Fruit fly (Drosophila melanogaster) whole organism, embryonic: ENCODE data around the gene CG1801.

Experiments used
- B-H1 ChIP-seq: fragments of 200-800 bp; sonication (Bioruptor generic); IDR thresholded peaks from 3 replicates; pipeline ENCODE4 v1.3.6; 2022; ENCODE audit warnings: missing biosample characterization, missing genetic modification characterization
- B-H2 ChIP-seq: fragments of 200-800 bp; sonication (Bioruptor generic); optimal IDR thresholded peaks from 2 replicates; lab custom pipeline; 2018; ENCODE audit warnings: missing biosample characterization, mild to moderate bottlenecking, missing genetic modification characterization
- CG10366 ChIP-seq: fragments of 200-800 bp; sonication (Bioruptor generic); IDR thresholded peaks from 2 replicates; pipeline ENCODE4 v1.3.6; 2022; ENCODE audit warnings: missing biosample characterization, missing genetic modification characterization
- CG12299 ChIP-seq: fragments of 200-800 bp; sonication (Bioruptor generic); optimal IDR thresholded peaks from 2 replicates; lab custom pipeline; 2018; ENCODE audit warnings: missing biosample characterization, mild to moderate bottlenecking, missing genetic modification characterization
- CG12659 ChIP-seq: fragments of 200-800 bp; sonication (Bioruptor generic); optimal IDR thresholded peaks from 3 replicates; lab custom pipeline; 2017; ENCODE audit warnings: mild to moderate bottlenecking, missing biosample characterization, missing genetic modification reagents, missing genetic modification characterization
- CG14014 ChIP-seq: fragments of 200-800 bp; sonication (Bioruptor generic); IDR thresholded peaks from 2 replicates; pipeline ENCODE4 v1.3.6; 2022; ENCODE audit warnings: missing biosample characterization, missing genetic modification characterization
- CG14710 ChIP-seq: fragments of 200-800 bp; sonication (Bioruptor generic); optimal IDR thresholded peaks from 3 replicates; lab custom pipeline; 2019; ENCODE audit warnings: missing biosample characterization, mild to moderate bottlenecking, missing genetic modification characterization, moderate library complexity
- CG1647 ChIP-seq: fragments of 200-800 bp; sonication (Bioruptor generic); optimal IDR thresholded peaks from 3 replicates; lab custom pipeline; 2016; ENCODE audit warnings: missing biosample characterization, missing genetic modification characterization
- CG17328 ChIP-seq: fragments of 200-800 bp; sonication (Bioruptor generic); IDR thresholded peaks from 2 replicates; pipeline ENCODE4 v1.3.6; 2022; ENCODE audit warnings: missing biosample characterization, missing genetic modification characterization
- CG17361 ChIP-seq: fragments of 200-800 bp; sonication (Bioruptor generic); IDR thresholded peaks from 3 replicates; pipeline ENCODE4 v1.3.6; 2022; ENCODE audit warnings: missing biosample characterization, missing genetic modification characterization
- CG18262 ChIP-seq: fragments of 200-800 bp; optimal IDR thresholded peaks from 3 replicates; lab custom pipeline; 2019; ENCODE audit warnings: missing biosample characterization, mild to moderate bottlenecking, missing genetic modification characterization, moderate library complexity
- CG2202 ChIP-seq: fragments of 200-800 bp; sonication (Bioruptor generic); optimal IDR thresholded peaks from 2 replicates; lab custom pipeline; 2018; ENCODE audit warnings: missing biosample characterization, mild to moderate bottlenecking, missing genetic modification characterization
- CG31441 ChIP-seq: fragments of 200-800 bp; sonication (Bioruptor generic); IDR thresholded peaks from 2 replicates; pipeline ENCODE4 v1.3.6; 2022; ENCODE audit warnings: missing biosample characterization, missing genetic modification characterization
- CG3407 ChIP-seq: fragments of 200-800 bp; sonication (Bioruptor generic); optimal IDR thresholded peaks from 2 replicates; lab custom pipeline; 2018; ENCODE audit warnings: missing biosample characterization, mild to moderate bottlenecking, missing genetic modification characterization
- CG4282 ChIP-seq: fragments of 200-800 bp; sonication (Bioruptor generic); optimal IDR thresholded peaks from 2 replicates; lab custom pipeline; 2016; ENCODE audit warnings: missing biosample characterization, missing genetic modification characterization
- CG4328 ChIP-seq: fragments of 200-800 bp; sonication (Bioruptor generic); optimal IDR thresholded peaks from 3 replicates; lab custom pipeline; 2017; ENCODE audit warnings: missing biosample characterization, missing genetic modification reagents, missing genetic modification characterization
- CG4820 ChIP-seq: fragments of 200-800 bp; sonication (Bioruptor generic); optimal IDR thresholded peaks from 3 replicates; lab custom pipeline; 2016; ENCODE audit warnings: missing biosample characterization, missing genetic modification characterization
- CG7839 ChIP-seq: fragments of 200-800 bp; sonication (Bioruptor generic); optimal IDR thresholded peaks from 3 replicates; lab custom pipeline; 2018; ENCODE audit warnings: missing biosample characterization, mild to moderate bottlenecking, missing genetic modification characterization, moderate library complexity
- CG9727 ChIP-seq: fragments of 200-800 bp; sonication (Bioruptor generic); optimal IDR thresholded peaks from 3 replicates; lab custom pipeline; 2017; ENCODE audit warnings: missing biosample characterization, mild to moderate bottlenecking, missing genetic modification characterization
- CG9797 ChIP-seq: fragments of 200-800 bp; sonication (Bioruptor generic); optimal IDR thresholded peaks from 3 replicates; lab custom pipeline; 2018; ENCODE audit warnings: missing biosample characterization, mild to moderate bottlenecking, missing genetic modification characterization
- CG9817 ChIP-seq: fragments of 200-800 bp; sonication (Bioruptor generic); optimal IDR thresholded peaks from 2 replicates; lab custom pipeline; 2018; ENCODE audit warnings: missing biosample characterization, mild to moderate bottlenecking, missing genetic modification characterization, moderate library complexity
- D ChIP-seq, 2 experiments: fragments of 200-800 bp in 1 of 2; fragments of >200 bp in 1 of 2; sonication (Bioruptor generic) in 1 of 2; optimal IDR thresholded peaks; 2 replicates in 1 of 2; 3 replicates in 1 of 2; lab custom pipeline; 2017; ENCODE audit warnings: mild to moderate bottlenecking in 1 of 2, missing biosample characterization in 1 of 2, missing genetic modification characterization in 1 of 2, missing genetic modification reagents in 1 of 2
- E2f1 ChIP-seq: fragments of 200-800 bp; sonication (Bioruptor generic); IDR thresholded peaks from 2 replicates; pipeline ENCODE4 v1.3.6; 2022; ENCODE audit warnings: missing biosample characterization, missing genetic modification characterization
- Fer1 ChIP-seq: fragments of 200-800 bp; sonication (Bioruptor generic); optimal IDR thresholded peaks from 2 replicates; lab custom pipeline; 2017; ENCODE audit warnings: missing biosample characterization, mild to moderate bottlenecking, missing genetic modification characterization
- Fer3 ChIP-seq: fragments of 200-800 bp; sonication (Bioruptor generic); optimal IDR thresholded peaks from 2 replicates; lab custom pipeline; 2018; ENCODE audit warnings: missing biosample characterization, mild to moderate bottlenecking, missing genetic modification characterization, moderate library complexity
- Gug ChIP-seq: fragments of 200-800 bp; sonication (Bioruptor generic); IDR thresholded peaks from 4 replicates; pipeline ENCODE4 v1.3.6; 2022; ENCODE audit warnings: missing biosample characterization, missing genetic modification characterization
- Hey ChIP-seq: fragments of 200-800 bp; sonication (Bioruptor generic); optimal IDR thresholded peaks from 3 replicates; lab custom pipeline; 2018; ENCODE audit warnings: missing biosample characterization, mild to moderate bottlenecking, missing genetic modification characterization
- HmgZ ChIP-seq: fragments of 200-800 bp; sonication (Bioruptor generic); optimal IDR thresholded peaks from 2 replicates; lab custom pipeline; 2018; ENCODE audit warnings: missing biosample characterization, mild to moderate bottlenecking, missing genetic modification characterization
- Hmx ChIP-seq: fragments of 200-800 bp; sonication (Bioruptor generic); optimal IDR thresholded peaks from 2 replicates; lab custom pipeline; 2016; ENCODE audit warnings: missing biosample characterization, missing genetic modification characterization
- Hr78 ChIP-seq, 2 experiments: fragments of 200-800 bp in 1 of 2; fragments of >200 bp in 1 of 2; sonication (Bioruptor generic) in 1 of 2; optimal IDR thresholded peaks; 2 replicates each; lab custom pipeline; 2017 to 2019; ENCODE audit warnings: missing biosample characterization in 2 of 2, missing genetic modification characterization in 2 of 2, mild to moderate bottlenecking in 1 of 2, moderate library complexity in 1 of 2
- Lpt ChIP-seq: fragments of >200 bp; optimal IDR thresholded peaks from 2 replicates; lab custom pipeline; 2018; ENCODE audit warnings: missing biosample characterization, missing genetic modification characterization
- Ravus ChIP-seq: fragments of 200-800 bp; sonication (Bioruptor generic); IDR thresholded peaks from 2 replicates; pipeline ENCODE4 v1.3.6; 2022; ENCODE audit warnings: missing biosample characterization, missing genetic modification characterization
- ab ChIP-seq: fragments of 200-800 bp; sonication (Bioruptor generic); optimal IDR thresholded peaks from 2 replicates; lab custom pipeline; 2016; ENCODE audit warnings: missing biosample characterization, missing genetic modification characterization
- al ChIP-seq: fragments of 200-800 bp; sonication (Bioruptor generic); IDR thresholded peaks from 2 replicates; pipeline ENCODE4 v1.3.6; 2022; ENCODE audit warnings: missing biosample characterization, missing genetic modification characterization
- chif ChIP-seq, 2 experiments: fragments of 200-800 bp; sonication (Bioruptor generic); optimal IDR thresholded peaks; 3 replicates each; lab custom pipeline; 2016; ENCODE audit warnings: missing biosample characterization in 2 of 2, missing genetic modification characterization in 2 of 2
- fd3F ChIP-seq: fragments of 200-800 bp; sonication (Bioruptor generic); optimal IDR thresholded peaks from 2 replicates; lab custom pipeline; 2018; ENCODE audit warnings: missing biosample characterization, mild to moderate bottlenecking, missing genetic modification characterization, moderate library complexity
- fru ChIP-seq: fragments of >200 bp; optimal IDR thresholded peaks from 2 replicates; lab custom pipeline; 2017
- fu2 ChIP-seq: fragments of 200-800 bp; sonication (Bioruptor generic); optimal IDR thresholded peaks from 2 replicates; lab custom pipeline; 2016; ENCODE audit warnings: missing biosample characterization, missing genetic modification characterization
- ken ChIP-seq: fragments of 200-800 bp; sonication (Bioruptor generic); IDR thresholded peaks from 3 replicates; pipeline ENCODE4 v1.3.6; 2022; ENCODE audit warnings: missing biosample characterization, missing genetic modification characterization
- lilli ChIP-seq: fragments of 200-800 bp; sonication (Bioruptor generic); optimal IDR thresholded peaks from 3 replicates; lab custom pipeline; 2016; ENCODE audit warnings: missing biosample characterization, missing genetic modification characterization
- nerfin-1 ChIP-seq: fragments of 200-800 bp; sonication (Bioruptor generic); optimal IDR thresholded peaks from 3 replicates; lab custom pipeline; 2019; ENCODE audit warnings: missing biosample characterization, mild to moderate bottlenecking, missing genetic modification characterization, moderate library complexity
- odd ChIP-seq: fragments of 200-800 bp; sonication (Bioruptor generic); optimal IDR thresholded peaks from 2 replicates; lab custom pipeline; 2017; ENCODE audit warnings: missing biosample characterization, mild to moderate bottlenecking, missing genetic modification characterization
- otp ChIP-seq: fragments of 200-800 bp; sonication (Bioruptor generic); IDR thresholded peaks from 3 replicates; pipeline ENCODE4, ENCODE4 v1.3.6; 2022; ENCODE audit warnings: missing biosample characterization, missing genetic modification characterization
- p53 ChIP-seq: fragments of 200-800 bp; sonication (Bioruptor generic); optimal IDR thresholded peaks from 2 replicates; lab custom pipeline; 2016; ENCODE audit warnings: missing biosample characterization, missing genetic modification characterization
- pfk ChIP-seq: fragments of 200-800 bp; sonication (Bioruptor generic); optimal IDR thresholded peaks from 2 replicates; lab custom pipeline; 2018; ENCODE audit warnings: missing biosample characterization, mild to moderate bottlenecking, missing genetic modification characterization, moderate library complexity
- ssp ChIP-seq: fragments of 200-800 bp; sonication (Bioruptor generic); IDR thresholded peaks from 2 replicates; pipeline ENCODE4 v1.3.6; 2022; ENCODE audit warnings: missing biosample characterization, missing genetic modification characterization
- stc ChIP-seq: fragments of 200-800 bp; sonication (Bioruptor generic); IDR thresholded peaks from 2 replicates; pipeline ENCODE4 v1.3.6; 2022; ENCODE audit warnings: missing biosample characterization, missing genetic modification characterization
- tll ChIP-seq, 2 experiments: fragments of 200-800 bp in 1 of 2; fragments of >200 bp in 1 of 2; sonication (Bioruptor generic) in 1 of 2; optimal IDR thresholded peaks; 2 replicates each; lab custom pipeline; 2017 to 2019; ENCODE audit warnings: missing biosample characterization in 2 of 2, missing genetic modification characterization in 2 of 2, mild to moderate bottlenecking in 1 of 2, moderate library complexity in 1 of 2
- toy ChIP-seq: fragments of 200-800 bp; sonication (Bioruptor generic); IDR thresholded peaks from 2 replicates; pipeline ENCODE4 v1.3.6; 2022; ENCODE audit warnings: missing biosample characterization, missing genetic modification characterization
- zf30C ChIP-seq: fragments of 200-800 bp; sonication (Bioruptor generic); optimal IDR thresholded peaks from 3 replicates; lab custom pipeline; 2018; ENCODE audit warnings: missing biosample characterization, mild to moderate bottlenecking, missing genetic modification characterization

CG1801 gene

DNA sequence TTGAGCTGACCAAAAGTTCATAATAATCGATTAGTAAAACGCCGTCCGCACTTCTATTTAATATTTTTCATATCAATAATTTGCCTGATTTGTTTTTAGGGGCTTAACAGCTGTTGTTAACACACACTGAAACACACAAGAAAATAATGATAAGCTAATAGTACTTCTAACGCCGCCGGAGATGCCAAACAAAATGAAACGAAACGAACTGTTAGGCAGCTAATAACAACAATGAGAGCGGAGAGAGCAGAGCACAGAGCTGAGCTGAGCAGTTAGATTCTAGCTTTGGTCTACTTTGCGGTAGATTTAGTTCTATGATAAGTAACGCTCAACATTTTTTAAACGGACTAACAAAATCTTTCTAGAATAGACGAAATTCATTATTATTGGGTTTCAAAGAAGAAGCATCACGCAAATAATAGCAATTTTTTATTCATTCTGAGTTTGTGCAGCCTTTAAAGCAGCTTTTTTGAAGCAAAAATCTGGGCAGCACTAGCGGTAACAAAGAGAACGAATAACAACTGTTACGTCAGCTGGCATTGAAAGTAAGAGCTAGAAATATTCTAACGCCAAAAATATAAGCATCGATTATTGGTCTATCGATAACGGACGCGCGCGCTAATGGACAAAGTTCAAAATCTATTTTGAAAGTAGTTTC is 10.7 kb downstream of the CG1801 start, which contains the start of gene Abca3 (continued):
- TF ChIP-seq B-H1 (GFP tag; lab: Robert Waterston, UW) (no peak), CG14014 (GFP tag; lab: Robert Waterston, UW) (peak; percentile 54), ssp (GFP tag; lab: Robert Waterston, UW) (no peak), D (optimal IDR thresholded peaks at IDR 0.05; lab: Kevin White, UChicago) (no peak), D (GFP tag; optimal IDR thresholded peaks at IDR 0.05; lab: Kevin White, UChicago) (peak; percentile 39), CG4282 (GFP tag; lab: Kevin White, UChicago) (no peak), Fer1 (GFP tag; lab: Kevin White, UChicago) (peak; percentile 74), fu2 (GFP tag; lab: Kevin White, UChicago) (peak; percentile 41), otp (GFP tag; lab: Robert Waterston, UW) (no peak), ab (no peak), zf30C (GFP tag; lab: Kevin White, UChicago) (no peak), CG17361 (GFP tag; lab: Robert Waterston, UW) (peak; percentile 77), CG4820 (GFP tag; lab: Kevin White, UChicago) (no peak), tll (GFP tag; optimal IDR thresholded peaks at IDR 0.05; lab: Kevin White, UChicago) (peak in 1 of 2 experiments; percentile 48), CG9727 (GFP tag; lab: Kevin White, UChicago) (peak; percentile 41), nerfin-1 (tag; lab: Kevin White, UChicago) (no peak), chif (GFP tag; optimal IDR thresholded peaks at IDR 0.05; lab: Kevin White, UChicago) (peak; percentile 33 to 39), CG31441 (peak; percentile 49), CG1647 (GFP tag; lab: Kevin White, UChicago) (peak; percentile 20), fru (lab: Kevin White, UChicago) (no peak), toy (GFP tag; lab: Robert Waterston, UW) (no peak), CG12299 (tag; lab: Kevin White, UChicago) (peak; percentile 47), CG3407 (GFP tag; lab: Kevin White, UChicago) (peak; percentile 25), Lpt (GFP tag; lab: Kevin White, UChicago) (no peak), Ravus (no peak), Fer3 (tag; lab: Kevin White, UChicago) (peak; percentile 77), CG18262 (peak; percentile 68), Gug (GFP tag; lab: Robert Waterston, UW) (no peak; the same call in 3 of the 4 replicates), odd (GFP tag; lab: Kevin White, UChicago) (peak; percentile 38), al (peak; percentile 70), ken (GFP tag; lab: Robert Waterston, UW) (peak; percentile 39; the same call in 1 of the 3 replicates), HmgZ (tag; lab: Kevin White, UChicago) (peak; percentile 55), CG4328 (GFP tag; lab: Kevin White, UChicago) (peak; percentile 68), Hey (tag; lab: Kevin White, UChicago) (peak; percentile 1), CG12659 (GFP tag; lab: Kevin White, UChicago) (peak; percentile 71), CG17328 (GFP tag; lab: Robert Waterston, UW) (0 out of 2 replicates have a peak, but pooled peaks have one; percentile 23), fd3F (GFP tag; lab: Kevin White, UChicago) (peak; percentile 49), Hr78 (GFP tag; optimal IDR thresholded peaks at IDR 0.05; lab: Kevin White, UChicago) (no peak), CG9797 (GFP tag; lab: Kevin White, UChicago) (no peak), B-H2 (GFP tag; lab: Kevin White, UChicago) (peak; percentile 74), lilli (GFP tag; lab: Kevin White, UChicago) (peak; percentile 60), Hmx (no peak), CG2202 (tag; lab: Kevin White, UChicago) (no peak), CG7839 (peak; percentile 75), E2f1 (no peak; the same call in 1 of the 2 replicates), CG9817 (tag; lab: Kevin White, UChicago) (peak; percentile 69), CG14710 (peak; percentile 55), p53 (GFP tag; lab: Kevin White, UChicago) (no peak), CG10366 (GFP tag; lab: Robert Waterston, UW) (peak; percentile 21; the same call in 1 of the 2 replicates), stc (GFP tag; lab: Robert Waterston, UW) (no peak), pfk (GFP tag; lab: Kevin White, UChicago) (peak; percentile 58)
